Fruit fly (Drosophila melanogaster): ENCODE data around the gene noc.

Gene noc

DNA sequence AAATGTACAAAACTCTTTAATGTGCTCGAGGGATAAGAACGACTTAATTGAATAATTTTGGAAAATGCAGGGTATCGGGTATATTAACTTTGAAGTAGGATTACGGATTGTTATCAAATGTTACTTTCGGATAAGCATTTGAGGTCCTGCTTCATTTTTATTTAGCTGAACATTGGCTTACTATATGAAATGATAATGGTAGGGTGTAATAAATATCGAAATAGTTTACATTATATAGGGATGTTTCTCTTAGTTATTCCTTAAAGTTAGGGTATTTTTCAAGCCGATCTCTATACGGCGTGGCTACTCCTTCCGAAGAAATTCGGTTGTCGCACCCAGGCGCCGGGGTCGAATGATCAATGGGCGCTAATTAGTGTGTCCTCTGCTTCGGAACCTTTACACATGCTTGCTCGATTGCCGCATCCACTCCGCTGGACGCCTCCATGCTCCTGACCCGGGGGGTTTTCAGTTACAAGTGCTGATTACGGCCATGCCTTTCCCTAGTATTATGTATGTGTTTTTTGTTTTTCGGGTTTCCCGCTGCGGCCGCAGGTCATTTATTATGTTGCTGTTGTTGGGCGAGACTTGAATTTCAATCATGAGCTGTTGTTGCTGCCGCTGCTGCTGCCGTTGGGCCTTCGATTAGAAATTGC, 49.3 kb downstream of the noc start (continued):
- TF ChIP-seq eve (GFP tag; optimal IDR thresholded peaks at IDR 0.05) (peak in 1 of 2 experiments; percentile 18), Spps (tag; optimal IDR thresholded peaks at IDR 0.05) (peak; percentile 17), CG13624 (GFP tag; optimal IDR thresholded peaks at IDR 0.05) (no peak), nmo (GFP tag; optimal IDR thresholded peaks at IDR 0.05) (peak; percentile 34), CG4360 (GFP tag; IDR thresholded peaks at IDR 0.05) (peak; percentile 83), ci (GFP tag; IDR thresholded peaks at IDR 0.05) (0 out of 3 replicates have a peak, but pooled peaks have one; percentile 47), zen (tag; optimal IDR thresholded peaks at IDR 0.05) (peak; percentile 64), CG8290 (GFP tag; optimal IDR thresholded peaks at IDR 0.05) (no peak), CG8290 (tag; optimal IDR thresholded peaks at IDR 0.05) (no peak), CG10462 (GFP tag; optimal IDR thresholded peaks at IDR 0.05) (no peak), CG17361 (GFP tag; IDR thresholded peaks at IDR 0.05) (peak; percentile 39; the same call in 1 of the 3 replicates), pan (optimal IDR thresholded peaks at IDR 0.05) (peak in 1 of 2 experiments; percentile 48), pan (GFP tag; optimal IDR thresholded peaks at IDR 0.05 in 1 of 2, IDR thresholded peaks at IDR 0.05 in 1 of 2) (no peak), dmrt11E (tag; optimal IDR thresholded peaks at IDR 0.05) (peak; percentile 65), Med (GFP tag) (peak; percentile 43), Blimp-1 (GFP tag; optimal IDR thresholded peaks at IDR 0.05) (peak; percentile 15), CG17829 (tag; optimal IDR thresholded peaks at IDR 0.05) (peak; percentile 5), Stat92E (GFP tag; optimal IDR thresholded peaks at IDR 0.05) (peak in 1 of 3 experiments; percentile 70), inv (GFP tag; IDR thresholded peaks at IDR 0.05; ENCODE audit: partially characterized antibody) (no peak), grau (tag; optimal IDR thresholded peaks at IDR 0.05) (peak; percentile 1), CG9727 (GFP tag; optimal IDR thresholded peaks at IDR 0.05) (peak; percentile 3)

DNA sequence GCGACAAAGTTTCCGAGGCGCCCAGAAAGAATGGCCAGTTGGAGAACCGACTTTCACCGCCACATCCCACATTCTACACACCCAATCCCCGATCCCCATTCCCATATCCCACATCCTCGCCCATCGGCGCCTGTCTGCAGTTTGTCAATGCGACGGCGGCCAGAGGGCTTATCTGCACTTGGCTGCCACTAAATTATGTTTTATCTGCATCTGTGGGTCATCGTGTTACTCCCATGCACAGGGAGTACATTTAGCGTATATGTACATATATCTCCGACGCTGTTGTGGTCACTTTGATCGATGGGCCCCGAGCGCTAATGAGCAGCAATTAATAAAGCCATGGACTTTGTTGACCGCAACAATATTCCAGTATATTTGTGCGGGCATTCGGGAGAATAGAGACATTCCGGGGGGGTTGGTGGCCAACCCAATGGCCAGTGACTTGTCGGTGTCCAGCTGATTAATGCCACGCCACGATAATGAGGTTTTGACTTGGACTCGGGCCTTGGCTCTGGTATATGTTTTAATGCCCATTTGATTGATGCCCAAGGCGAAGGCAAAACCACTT, 50.0 kb downstream of the noc start:
- no peak for TF ChIP-seq Dip2 (GFP tag; IDR thresholded peaks at IDR 0.05)
- peak; percentile 49 for TF ChIP-seq run (tag; optimal IDR thresholded peaks at IDR 0.05)
- no peak for TF ChIP-seq CG10209 (GFP tag; optimal IDR thresholded peaks at IDR 0.05)
- TF ChIP-seq crol (GFP tag; IDR thresholded peaks at IDR 0.05) = peak; percentile 46; the same call in 1 of the 2 replicates
- TF ChIP-seq kni (GFP tag; optimal IDR thresholded peaks at IDR 0.05) = peak; percentile 27
- peak; percentile 91 for TF ChIP-seq lab (GFP tag; optimal IDR thresholded peaks at IDR 0.05)
- TF ChIP-seq Drgx (GFP tag; IDR thresholded peaks at IDR 0.05) = no peak
- TF ChIP-seq CG12769 (tag; optimal IDR thresholded peaks at IDR 0.05) = peak; percentile 20
- TF ChIP-seq gcm (GFP tag; optimal IDR thresholded peaks at IDR 0.05) = peak; percentile 83
- peak in 1 of 2 experiments; percentile 57 for TF ChIP-seq Hr78 (GFP tag; optimal IDR thresholded peaks at IDR 0.05)
- TF ChIP-seq CG6791 (GFP tag; IDR thresholded peaks at IDR 0.05; ENCODE audit: partially characterized antibody) = 0 out of 3 replicates have a peak, but pooled peaks have one; percentile 10
- TF ChIP-seq dati (GFP tag; IDR thresholded peaks at IDR 0.05) = no peak
- TF ChIP-seq Six4 (GFP tag; optimal IDR thresholded peaks at IDR 0.05) = no peak
- TF ChIP-seq CTCF (GFP tag; optimal IDR thresholded peaks at IDR 0.05) = no peak
- TF ChIP-seq CG1603 (tag; optimal IDR thresholded peaks at IDR 0.05) = no peak
- peak; percentile 95 for TF ChIP-seq grn (GFP tag; optimal IDR thresholded peaks at IDR 0.05)
- peak; percentile 12 for TF ChIP-seq Med (GFP tag)
- no peak for TF ChIP-seq CG2889 (GFP tag; IDR thresholded peaks at IDR 0.05)
- peak; percentile 18 for TF ChIP-seq sd (tag; optimal IDR thresholded peaks at IDR 0.05)
- TF ChIP-seq CG1024 (GFP tag; IDR thresholded peaks at IDR 0.05) = 0 out of 2 replicates have a peak, but pooled peaks have one; percentile 8
- peak; percentile 37 for TF ChIP-seq sens (GFP tag)
- no peak for TF ChIP-seq NC2β (GFP tag; optimal IDR thresholded peaks at IDR 0.05)
- 0 out of 2 replicates have a peak, but pooled peaks have one; percentile 5 for TF ChIP-seq E2f2 (GFP tag; IDR thresholded peaks at IDR 0.05)
- TF ChIP-seq Ets65A (GFP tag) = peak; percentile 47
- no peak for TF ChIP-seq CG8290 (GFP tag; optimal IDR thresholded peaks at IDR 0.05)
- TF ChIP-seq CG8290 (tag; optimal IDR thresholded peaks at IDR 0.05) = peak in 1 of 2 experiments; percentile 22
- no peak for TF ChIP-seq CG6654 (GFP tag; optimal IDR thresholded peaks at IDR 0.05)

Data from whole organism, embryonic.